Fruit fly (Drosophila melanogaster) whole organism, prepupa: ENCODE results near the gene ich.

Experiments used
- Blimp-1 ChIP-seq: fragments of 200-800 bp; sonication (Bioruptor generic); optimal IDR thresholded peaks from 3 replicates; lab custom pipeline; 2017; ENCODE audit warnings: missing biosample characterization, missing genetic modification characterization, mild to moderate bottlenecking, moderate library complexity, missing genetic modification reagents
- CG10631 ChIP-seq: fragments of 200-800 bp; sonication (Bioruptor generic); optimal IDR thresholded peaks from 2 replicates; lab custom pipeline; 2016; ENCODE audit warnings: missing biosample characterization, missing genetic modification characterization
- CG10669 ChIP-seq: fragments of 200-800 bp; sonication (Bioruptor generic); optimal IDR thresholded peaks from 3 replicates; lab custom pipeline; 2018; ENCODE audit warnings: missing biosample characterization, mild to moderate bottlenecking, missing genetic modification characterization, moderate library complexity
- CG11294 ChIP-seq: fragments of 200-800 bp; sonication (Bioruptor generic); IDR thresholded peaks from 2 replicates; pipeline ENCODE4 v1.3.6; 2022; ENCODE audit warnings: missing biosample characterization, missing genetic modification characterization
- CG11902 ChIP-seq: fragments of 200-800 bp; sonication (Bioruptor generic); optimal IDR thresholded peaks from 3 replicates; lab custom pipeline; 2016; ENCODE audit warnings: missing biosample characterization, missing genetic modification characterization
- CG15336 ChIP-seq: fragments of 200-800 bp; sonication (Bioruptor generic); IDR thresholded peaks from 2 replicates; pipeline ENCODE4 v1.3.6; 2022; ENCODE audit warnings: missing biosample characterization, missing genetic modification characterization
- CG1621 ChIP-seq: fragments of 200-800 bp; sonication (Bioruptor generic); optimal IDR thresholded peaks from 3 replicates; lab custom pipeline; 2018; ENCODE audit warnings: missing biosample characterization, mild to moderate bottlenecking, missing genetic modification characterization
- CG16779 ChIP-seq: fragments of 200-800 bp; sonication (Bioruptor generic); optimal IDR thresholded peaks from 3 replicates; lab custom pipeline; 2017; ENCODE audit warnings: missing biosample characterization, mild to moderate bottlenecking, missing genetic modification characterization
- CG31627 ChIP-seq: fragments of 200-800 bp; sonication (Bioruptor generic); optimal IDR thresholded peaks from 3 replicates; lab custom pipeline; 2016; ENCODE audit warnings: missing biosample characterization, missing genetic modification characterization
- CG34406 ChIP-seq: fragments of 200-800 bp; sonication (Bioruptor generic); optimal IDR thresholded peaks from 3 replicates; lab custom pipeline; 2016; ENCODE audit warnings: missing biosample characterization, missing genetic modification characterization
- CG3919 ChIP-seq: fragments of 200-800 bp; sonication (Bioruptor generic); optimal IDR thresholded peaks from 3 replicates; lab custom pipeline; 2016; ENCODE audit warnings: missing biosample characterization, missing genetic modification characterization
- CG4318 ChIP-seq: fragments of 200-800 bp; sonication (Bioruptor generic); optimal IDR thresholded peaks from 3 replicates; lab custom pipeline; 2017; ENCODE audit warnings: missing biosample characterization, mild to moderate bottlenecking, missing genetic modification characterization
- CG6163 ChIP-seq: fragments of 200-800 bp; sonication (Bioruptor generic); IDR thresholded peaks from 3 replicates; pipeline ENCODE4 v1.3.6; 2022; ENCODE audit warnings: missing biosample characterization, missing genetic modification characterization
- CG6276 ChIP-seq: fragments of 200-800 bp; sonication (Bioruptor generic); optimal IDR thresholded peaks from 2 replicates; lab custom pipeline; 2017; ENCODE audit warnings: missing biosample characterization, mild to moderate bottlenecking, missing genetic modification characterization
- CG6854 ChIP-seq: fragments of 200-800 bp; sonication (Bioruptor generic); optimal IDR thresholded peaks from 2 replicates; lab custom pipeline; 2017; ENCODE audit warnings: missing biosample characterization, mild to moderate bottlenecking, missing genetic modification characterization
- CG7368 ChIP-seq: fragments of 200-800 bp; sonication (Bioruptor generic); optimal IDR thresholded peaks from 3 replicates; lab custom pipeline; 2016; ENCODE audit warnings: missing biosample characterization, missing genetic modification characterization
- CG8119 ChIP-seq: fragments of 200-800 bp; sonication (Bioruptor generic); IDR thresholded peaks from 3 replicates; pipeline ENCODE4 v1.3.6; 2022; ENCODE audit warnings: missing biosample characterization, missing genetic modification characterization
- CG8319 ChIP-seq: fragments of 200-800 bp; sonication (Bioruptor generic); optimal IDR thresholded peaks from 3 replicates; lab custom pipeline; 2016; ENCODE audit warnings: missing biosample characterization, missing genetic modification characterization
- CG8632 ChIP-seq: fragments of 200-800 bp; sonication (Bioruptor generic); optimal IDR thresholded peaks from 3 replicates; lab custom pipeline; 2016; ENCODE audit warnings: missing biosample characterization, missing genetic modification characterization
- CG9139 ChIP-seq: fragments of 200-800 bp; sonication (Bioruptor generic); optimal IDR thresholded peaks from 3 replicates; lab custom pipeline; 2017; ENCODE audit warnings: missing biosample characterization, mild to moderate bottlenecking, missing genetic modification characterization
- Eip75B ChIP-seq: fragments of 200-800 bp; sonication (Bioruptor generic); optimal IDR thresholded peaks from 3 replicates; lab custom pipeline; 2016; ENCODE audit warnings: missing biosample characterization, missing genetic modification characterization
- Eip93F ChIP-seq: fragments of 200-800 bp; sonication (Bioruptor generic); optimal IDR thresholded peaks from 2 replicates; lab custom pipeline; 2016; ENCODE audit warnings: missing biosample characterization, mild to moderate bottlenecking, missing genetic modification characterization
- Ets21C ChIP-seq: fragments of 200-800 bp; sonication (Bioruptor generic); optimal IDR thresholded peaks from 3 replicates; lab custom pipeline; 2016; ENCODE audit warnings: missing biosample characterization, missing genetic modification characterization
- Ets96B ChIP-seq: fragments of 200-800 bp; optimal IDR thresholded peaks from 2 replicates; lab custom pipeline; 2019; ENCODE audit warnings: missing biosample characterization, mild to moderate bottlenecking, missing genetic modification characterization, moderate library complexity
- Gug ChIP-seq: fragments of 200-800 bp; sonication (Bioruptor generic); IDR thresholded peaks from 2 replicates; pipeline ENCODE4 v1.3.6; 2022; ENCODE audit warnings: missing biosample characterization, missing genetic modification characterization
- Hr38 ChIP-seq: sonication (Bioruptor generic); optimal IDR thresholded peaks from 2 replicates; lab custom pipeline; 2016; ENCODE audit warnings: missing biosample characterization, missing genetic modification characterization
- Lpt ChIP-seq: fragments of 200-800 bp; sonication (Bioruptor generic); optimal IDR thresholded peaks from 3 replicates; lab custom pipeline; 2016; ENCODE audit warnings: missing biosample characterization, missing genetic modification characterization
- Met ChIP-seq: fragments of 200-800 bp; sonication (Bioruptor generic); optimal IDR thresholded peaks from 3 replicates; lab custom pipeline; 2016; ENCODE audit warnings: missing biosample characterization, missing genetic modification characterization
- OdsH ChIP-seq: fragments of 200-800 bp; sonication (Bioruptor generic); optimal IDR thresholded peaks from 3 replicates; lab custom pipeline; 2016; ENCODE audit warnings: missing biosample characterization, missing genetic modification characterization
- Smox ChIP-seq: fragments of 200-800 bp; sonication (Bioruptor generic); optimal IDR thresholded peaks from 3 replicates; lab custom pipeline; 2016; ENCODE audit warnings: missing biosample characterization, missing genetic modification characterization
- Sox102F ChIP-seq: fragments of 200-800 bp; sonication (Bioruptor generic); optimal IDR thresholded peaks from 2 replicates; lab custom pipeline; 2016; ENCODE audit warnings: missing biosample characterization, mild to moderate bottlenecking, missing genetic modification characterization
- Sox14 ChIP-seq: fragments of 200-800 bp; sonication (Bioruptor generic); optimal IDR thresholded peaks from 3 replicates; lab custom pipeline; 2016; ENCODE audit warnings: missing biosample characterization, missing genetic modification characterization
- achi ChIP-seq: fragments of 200-800 bp; sonication (Bioruptor generic); optimal IDR thresholded peaks from 3 replicates; lab custom pipeline; 2016; ENCODE audit warnings: missing biosample characterization, missing genetic modification characterization
- acj6 ChIP-seq: fragments of 200-800 bp; sonication (Bioruptor generic); optimal IDR thresholded peaks from 3 replicates; lab custom pipeline; 2016; ENCODE audit warnings: missing biosample characterization, missing genetic modification characterization
- dsx ChIP-seq: fragments of 200-800 bp; optimal IDR thresholded peaks from 3 replicates; lab custom pipeline; 2019; ENCODE audit warnings: missing biosample characterization, mild to moderate bottlenecking, missing genetic modification characterization, moderate library complexity; ENCODE audit not compliant: poor library complexity, severe bottlenecking
- eg ChIP-seq: fragments of 200-800 bp; sonication (Bioruptor generic); IDR thresholded peaks from 3 replicates; pipeline ENCODE4 v1.3.6; 2022; ENCODE audit warnings: missing biosample characterization, missing genetic modification characterization
- fd59A ChIP-seq: fragments of 200-800 bp; sonication (Bioruptor generic); optimal IDR thresholded peaks from 2 replicates; lab custom pipeline; 2017; ENCODE audit warnings: missing biosample characterization, mild to moderate bottlenecking, missing genetic modification characterization, missing genetic modification reagents
- fd85E ChIP-seq: fragments of 200-800 bp; sonication (Bioruptor generic); optimal IDR thresholded peaks from 3 replicates; lab custom pipeline; 2016; ENCODE audit warnings: missing biosample characterization, missing genetic modification characterization
- lz ChIP-seq: fragments of 200-800 bp; sonication (Bioruptor generic); optimal IDR thresholded peaks from 3 replicates; lab custom pipeline; 2016; ENCODE audit warnings: missing biosample characterization, missing genetic modification characterization
- net ChIP-seq: fragments of 200-800 bp; sonication (Bioruptor generic); optimal IDR thresholded peaks from 3 replicates; lab custom pipeline; 2016; ENCODE audit warnings: missing biosample characterization, missing genetic modification characterization
- salr ChIP-seq, 2 experiments: fragments of 200-800 bp; sonication (Bioruptor generic); optimal IDR thresholded peaks; 3 replicates each; lab custom pipeline; 2016 to 2018; ENCODE audit warnings: missing biosample characterization in 2 of 2, missing genetic modification characterization in 2 of 2, mild to moderate bottlenecking in 1 of 2
- spab ChIP-seq: fragments of 200-800 bp; sonication (Bioruptor generic); optimal IDR thresholded peaks from 2 replicates; lab custom pipeline; 2017; ENCODE audit warnings: missing biosample characterization, mild to moderate bottlenecking, missing genetic modification characterization, missing genetic modification reagents
- svp ChIP-seq: fragments of 200-800 bp; sonication (Bioruptor generic); peaks from one replicate; lab custom pipeline; 2016; ENCODE audit warnings: missing biosample characterization, missing genetic modification characterization
- topi ChIP-seq: fragments of 200-800 bp; sonication (Bioruptor generic); optimal IDR thresholded peaks from 3 replicates; lab custom pipeline; 2016; ENCODE audit warnings: missing biosample characterization, missing genetic modification characterization
- vri ChIP-seq: fragments of 200-800 bp; sonication (Bioruptor generic); optimal IDR thresholded peaks from 3 replicates; lab custom pipeline; 2016; ENCODE audit warnings: missing biosample characterization, mild to moderate bottlenecking, missing genetic modification characterization

ich gene

dm6 chr3R:8957739-8958138 lies 5.1 kb downstream of the ich start (continued):
- no peak for TF ChIP-seq Gug (GFP tag; lab: Robert Waterston, UW)
- no peak for TF ChIP-seq CG8319 (GFP tag; lab: Kevin White, UChicago)
- TF ChIP-seq OdsH (GFP tag; lab: Kevin White, UChicago) = no peak
- peak; percentile 37 for TF ChIP-seq lz (GFP tag; lab: Kevin White, UChicago)
- TF ChIP-seq Sox102F = peak; percentile 37
- no peak for TF ChIP-seq CG16779 (tag; lab: Kevin White, UChicago)
- no peak for TF ChIP-seq Blimp-1 (GFP tag; lab: Kevin White, UChicago)
- TF ChIP-seq CG8632 (GFP tag; lab: Kevin White, UChicago) = no peak
- no peak for TF ChIP-seq CG6276
- peak; percentile 34 for TF ChIP-seq Met (GFP tag; lab: Kevin White, UChicago)
- no peak for TF ChIP-seq CG10631
- TF ChIP-seq CG11902 (GFP tag; lab: Kevin White, UChicago) = no peak
- TF ChIP-seq Smox (GFP tag; lab: Kevin White, UChicago) = peak; percentile 13
- peak; percentile 32 for TF ChIP-seq CG31627 (GFP tag; lab: Kevin White, UChicago)
- peak; percentile 3 for TF ChIP-seq vri
- TF ChIP-seq svp (GFP tag; lab: Kevin White, UChicago) = peak; percentile 83

- no peak for TF ChIP-seq Ets96B (tag; lab: Kevin White, UChicago)
- no peak for TF ChIP-seq CG8319 (GFP tag; lab: Kevin White, UChicago)
- no peak for TF ChIP-seq fd85E
- TF ChIP-seq topi (GFP tag; lab: Kevin White, UChicago) = no peak
- no peak for TF ChIP-seq salr (GFP tag; optimal IDR thresholded peaks at IDR 0.05; lab: Kevin White, UChicago)
- no peak for TF ChIP-seq Sox14 (GFP tag; lab: Kevin White, UChicago)
- no peak for TF ChIP-seq Ets21C (GFP tag; lab: Kevin White, UChicago)
- no peak for TF ChIP-seq CG16779 (tag; lab: Kevin White, UChicago)
- TF ChIP-seq Eip93F = no peak
- no peak for TF ChIP-seq CG10669 (GFP tag; lab: Kevin White, UChicago)
- no peak for TF ChIP-seq CG9139 (GFP tag; lab: Kevin White, UChicago)
- no peak for TF ChIP-seq fd59A
- no peak for TF ChIP-seq CG10631
- TF ChIP-seq Met (GFP tag; lab: Kevin White, UChicago) = no peak
- TF ChIP-seq svp (GFP tag; lab: Kevin White, UChicago) = no peak
- no peak for TF ChIP-seq OdsH (GFP tag; lab: Kevin White, UChicago)
- TF ChIP-seq net (GFP tag; lab: Kevin White, UChicago) = no peak
- TF ChIP-seq Smox (GFP tag; lab: Kevin White, UChicago) = no peak
Measured at dm6 chr3R:8956333-8956732, 6.5 kb downstream of the ich start.

- TF ChIP-seq CG11294 (GFP tag; lab: Robert Waterston, UW) (no peak), achi (no peak), lz (GFP tag; lab: Kevin White, UChicago) (no peak), CG3919 (no peak), Sox14 (GFP tag; lab: Kevin White, UChicago) (no peak), fd85E (no peak), CG15336 (no peak), Blimp-1 (GFP tag; lab: Kevin White, UChicago) (peak; percentile 33), CG10631 (no peak), topi (GFP tag; lab: Kevin White, UChicago) (no peak), Eip75B (GFP tag; lab: Kevin White, UChicago) (peak; percentile 74), eg (peak; percentile 17; the same call in 1 of the 3 replicates), CG8119 (GFP tag; lab: Robert Waterston, UW) (no peak), Lpt (GFP tag; lab: Kevin White, UChicago) (no peak), CG6163 (GFP tag; lab: Robert Waterston, UW) (no peak; the same call in 2 of the 3 replicates), salr (GFP tag; optimal IDR thresholded peaks at IDR 0.05; lab: Kevin White, UChicago) (no peak), CG4318 (GFP tag; lab: Kevin White, UChicago) (no peak), acj6 (no peak), CG34406 (GFP tag; lab: Kevin White, UChicago) (no peak), spab (GFP tag; lab: Kevin White, UChicago) (no peak), CG7368 (GFP tag; lab: Kevin White, UChicago) (no peak), CG1621 (peak; percentile 23), CG6854 (GFP tag; lab: Kevin White, UChicago) (peak; percentile 35), Ets96B (tag; lab: Kevin White, UChicago) (no peak), Hr38 (GFP tag; lab: Kevin White, UChicago) (no peak), CG8319 (GFP tag; lab: Kevin White, UChicago) (no peak), CG10669 (GFP tag; lab: Kevin White, UChicago) (no peak), Eip93F (no peak), dsx (GFP tag; lab: Kevin White, UChicago) (peak; percentile 5)
Measured at dm6 chr3R:8955359-8955820, 7.4 kb downstream of the ich start.
